Fruit fly (Drosophila melanogaster) whole organism: ENCODE measurements around the gene GATAe.

Experiments
- Dll ChIP-seq: fragments of >200 bp; optimal IDR thresholded peaks from 2 replicates; lab custom pipeline; 2017
- EcR ChIP-seq, 2 experiments: fragments of >200 bp; optimal IDR thresholded peaks; 2 replicates each; lab custom pipeline; 2017; ENCODE audit warnings: missing biosample characterization in 2 of 2, missing genetic modification characterization in 2 of 2, missing genetic modification reagents in 2 of 2
- usp ChIP-seq: fragments of >200 bp; optimal IDR thresholded peaks from 2 replicates; lab custom pipeline; 2017; ENCODE audit warnings: missing biosample characterization, missing genetic modification characterization, mixed read lengths

dm6 chr3R:16067494-16067893, 58.6 kb downstream of the GATAe start, which contains the start of gene CG10185:
- TF ChIP-seq usp (GFP tag; lab: Kevin White, UChicago) (no peak), Dll (lab: Kevin White, UChicago) (no peak), EcR (GFP tag; optimal IDR thresholded peaks at IDR 0.05; lab: Kevin White, UChicago) (no peak)
